Worm (Caenorhabditis elegans) whole organism, L4/young adult: ENCODE data around the gene nhr-16.

ENCODE experiments used
- W03F9.2 ChIP-seq: fragments of 150-350 bp; optimal IDR thresholded peaks from 2 replicates; lab custom pipeline; 2014; ENCODE audit warnings: missing biosample characterization, missing genetic modification characterization
- dao-5 ChIP-seq: sonication (generic microtip); optimal IDR thresholded peaks from 2 replicates; lab custom pipeline; 2016; ENCODE audit warnings: missing genotype, missing genetic modification characterization, moderate library complexity, missing compliant biosample characterization
- him-1 ChIP-seq: sonication (generic microtip); optimal IDR thresholded peaks from 2 replicates; lab custom pipeline; 2016; ENCODE audit warnings: missing genotype, missing genetic modification reagents, missing genetic modification characterization, missing compliant biosample characterization

The nhr-16 gene

ce11 chrII:4444811-4445210, 6.2 kb downstream of the nhr-16 start:
- TF ChIP-seq him-1 (tag; lab: Kevin White, UChicago) (no peak), W03F9.2 (tag; lab: Kevin White, UChicago) (no peak), dao-5 (tag; lab: Kevin White, UChicago) (no peak)

ce11 chrII:4453051-4453450, 14.4 kb downstream of the nhr-16 start, which contains the start of gene twk-2:
Gene twk-2 (minus strand): TSS chrII:4453151.
- TF ChIP-seq him-1 (tag; lab: Kevin White, UChicago) = no peak
- no peak for TF ChIP-seq W03F9.2 (tag; lab: Kevin White, UChicago)
- no peak for TF ChIP-seq dao-5 (tag; lab: Kevin White, UChicago)

- TF ChIP-seq him-1 (tag; lab: Kevin White, UChicago) (no peak), W03F9.2 (tag; lab: Kevin White, UChicago) (no peak), dao-5 (tag; lab: Kevin White, UChicago) (no peak)
These were observed 14.8 kb downstream of the nhr-16 start for ce11 chrII:4453453-4453852.

- TF ChIP-seq him-1 (tag; lab: Kevin White, UChicago) (no peak), W03F9.2 (tag; lab: Kevin White, UChicago) (no peak), dao-5 (tag; lab: Kevin White, UChicago) (no peak)
These were observed 16.2 kb downstream of the nhr-16 start for ce11 chrII:4454823-4455222.

- TF ChIP-seq dao-5 (tag; lab: Kevin White, UChicago) (no peak), him-1 (tag; lab: Kevin White, UChicago) (peak; percentile 80)
These were observed 17.4 kb downstream of the nhr-16 start for ce11 chrII:4456024-4456423.

ce11 chrII:4460297-4460696, 21.7 kb downstream of the nhr-16 start:
- TF ChIP-seq him-1 (tag; lab: Kevin White, UChicago) (no peak), W03F9.2 (tag; lab: Kevin White, UChicago) (no peak), dao-5 (tag; lab: Kevin White, UChicago) (no peak)

- TF ChIP-seq W03F9.2 (tag; lab: Kevin White, UChicago) (no peak), him-1 (tag; lab: Kevin White, UChicago) (no peak), dao-5 (tag; lab: Kevin White, UChicago) (no peak)
These were observed 22.2 kb downstream of the nhr-16 start, which contains the start of the genes T12C9.7 and vps-18 for ce11 chrII:4460851-4461250. Gene T12C9.7 (minus strand): TSS chrII:4460951. Gene vps-18 (plus strand): TSS chrII:4461130.

ce11 chrII:4462842-4463241, 24.2 kb downstream of the nhr-16 start:
- no peak for TF ChIP-seq him-1 (tag; lab: Kevin White, UChicago)
- TF ChIP-seq dao-5 (tag; lab: Kevin White, UChicago) = no peak
- no peak for TF ChIP-seq W03F9.2 (tag; lab: Kevin White, UChicago)

- TF ChIP-seq W03F9.2 (tag; lab: Kevin White, UChicago) (no peak), dao-5 (tag; lab: Kevin White, UChicago) (no peak), him-1 (tag; lab: Kevin White, UChicago) (no peak)
These were observed 29.3 kb downstream of the nhr-16 start, which contains the start of gene W06B4.2 for ce11 chrII:4467869-4468268. Gene W06B4.2 (plus strand): TSS chrII:4468169.

ce11 chrII:4468897-4469459, 30.4 kb downstream of the nhr-16 start:
- TF ChIP-seq him-1 (tag; lab: Kevin White, UChicago) (no peak), dao-5 (tag; lab: Kevin White, UChicago) (no peak), W03F9.2 (tag; lab: Kevin White, UChicago) (no peak)

ce11 chrII:4470972-4471645, 32.5 kb downstream of the nhr-16 start, which contains the start of gene W06B4.1:
Gene W06B4.1 (plus strand): TSS chrII:4471595.
- TF ChIP-seq W03F9.2 (tag; lab: Kevin White, UChicago) (no peak), dao-5 (tag; lab: Kevin White, UChicago) (no peak), him-1 (tag; lab: Kevin White, UChicago) (no peak)

- no peak for TF ChIP-seq dao-5 (tag; lab: Kevin White, UChicago)
- TF ChIP-seq W03F9.2 (tag; lab: Kevin White, UChicago) = no peak
- TF ChIP-seq him-1 (tag; lab: Kevin White, UChicago) = no peak
These were observed 35.5 kb downstream of the nhr-16 start for ce11 chrII:4474005-4474655.

ce11 chrII:4478303-4478702, 39.7 kb downstream of the nhr-16 start, which contains the start of gene T05C1.1:
Gene T05C1.1 (plus strand): TSS chrII:4478603.
- TF ChIP-seq him-1 (tag; lab: Kevin White, UChicago) = no peak
- TF ChIP-seq W03F9.2 (tag; lab: Kevin White, UChicago) = no peak
- TF ChIP-seq dao-5 (tag; lab: Kevin White, UChicago) = no peak
